Worm (Caenorhabditis elegans) whole organism, L1 larva: Measurements from ENCODE around the gene copz-1.
A peak's percentile ranks its signal among the peaks of the same experiment; 100 is the strongest.
"Not testable (repeated sequence)": the region's sequence is repeated elsewhere in the genome, so short reads cannot be mapped to it uniquely, and the experiment has no call there.

Source experiments
- C16A3.4 ChIP-seq: fragments of 150-350 bp; optimal IDR thresholded peaks from 2 replicates; lab custom pipeline; 2014; ENCODE audit warnings: missing biosample characterization, missing genetic modification characterization
- C34B4.2 ChIP-seq: sonication (generic microtip); optimal IDR thresholded peaks from 2 replicates; lab custom pipeline; 2017; ENCODE audit warnings: mild to moderate bottlenecking, missing genetic modification characterization, missing compliant biosample characterization
- alr-1 ChIP-seq: fragments of 200-800 bp; sonication (Bioruptor generic); optimal IDR thresholded peaks from 2 replicates; lab custom pipeline; 2018; ENCODE audit warnings: borderline replicate concordance, mild to moderate bottlenecking, missing genetic modification characterization, missing compliant biosample characterization
- blmp-1 ChIP-seq: fragments of 150-350 bp; optimal IDR thresholded peaks from 2 replicates; lab custom pipeline; 2014; ENCODE audit warnings: missing biosample characterization, missing genetic modification characterization
- ceh-88 ChIP-seq: fragments of 200-800 bp; sonication (Bioruptor generic); IDR thresholded peaks from 2 replicates; pipeline ENCODE4 v1.3.6; 2022; ENCODE audit warnings: missing genetic modification characterization, missing compliant biosample characterization
- efl-1 ChIP-seq, 4 experiments: fragments of 150-350 bp; optimal IDR thresholded peaks in 3 of 4; peaks in 1 of 4; 1 replicate in 1 of 4; 2 replicates in 3 of 4; lab custom pipeline; 2014; ENCODE audit warnings: missing biosample characterization in 2 of 4, missing genetic modification characterization in 2 of 4, missing genetic modification reagents in 2 of 4
- elt-3 ChIP-seq, 6 experiments: fragments of 150-350 bp in 1 of 6; sonication (generic microtip); optimal IDR thresholded peaks; 2 replicates each; lab custom pipeline; 2017 to 2018; ENCODE audit warnings: missing biosample characterization in 6 of 6, missing genetic modification characterization in 6 of 6, inconsistent platforms in 1 of 6
- ets-5 ChIP-seq: fragments of 200-800 bp; sonication (Bioruptor generic); IDR thresholded peaks from 2 replicates; pipeline ENCODE4 v1.3.6; 2022; ENCODE audit warnings: missing genetic modification characterization, missing compliant biosample characterization
- lin-14 ChIP-seq: fragments of 200-800 bp; sonication (Bioruptor generic); optimal IDR thresholded peaks from 2 replicates; lab custom pipeline; 2018; ENCODE audit warnings: mild to moderate bottlenecking, missing genetic modification characterization, moderate library complexity, missing compliant biosample characterization
- lir-3 ChIP-seq: sonication (generic microtip); optimal IDR thresholded peaks from 2 replicates; lab custom pipeline; 2016; ENCODE audit warnings: mild to moderate bottlenecking, missing genetic modification characterization, moderate library complexity, missing compliant biosample characterization; ENCODE audit not compliant: poor library complexity
- nhr-237 ChIP-seq: fragments of 150-350 bp; optimal IDR thresholded peaks from 2 replicates; lab custom pipeline; 2014; ENCODE audit warnings: missing biosample characterization, missing genetic modification characterization
- nhr-47 ChIP-seq: sonication (generic microtip); optimal IDR thresholded peaks from 2 replicates; lab custom pipeline; 2016; ENCODE audit warnings: mild to moderate bottlenecking, missing genetic modification characterization, moderate library complexity, missing compliant biosample characterization
- pax-3 ChIP-seq: fragments of 200-800 bp; sonication (Bioruptor generic); optimal IDR thresholded peaks from 2 replicates; lab custom pipeline; 2018; ENCODE audit warnings: mild to moderate bottlenecking, missing genetic modification characterization, moderate library complexity, missing compliant biosample characterization
- sox-4 ChIP-seq: sonication (generic microtip); optimal IDR thresholded peaks from 2 replicates; lab custom pipeline; 2016; ENCODE audit warnings: missing genetic modification characterization, missing compliant biosample characterization
- unc-62 ChIP-seq: fragments of 150-350 bp; optimal IDR thresholded peaks from 2 replicates; lab custom pipeline; 2014; ENCODE audit warnings: missing biosample characterization, missing genetic modification reagents, missing genetic modification characterization

Gene copz-1

ce11 chrII:10917174-10917573 lies 44.5 kb downstream of the copz-1 start, which contains the start of gene F44F4.10:
F44F4.10 (minus strand) TSS chrII:10917274.
- no peak for TF ChIP-seq lir-3 (tag; lab: Kevin White, UChicago)
- no peak for TF ChIP-seq C16A3.4 (tag; lab: Kevin White, UChicago)
- no peak for TF ChIP-seq ceh-88 (GFP tag; lab: Robert Waterston, UW)
- no peak for TF ChIP-seq ets-5
- TF ChIP-seq C34B4.2: no peak
- no peak for TF ChIP-seq elt-3 (tag; optimal IDR thresholded peaks at IDR 0.05; lab: Kevin White, UChicago)
- TF ChIP-seq unc-62: no peak

DNA sequence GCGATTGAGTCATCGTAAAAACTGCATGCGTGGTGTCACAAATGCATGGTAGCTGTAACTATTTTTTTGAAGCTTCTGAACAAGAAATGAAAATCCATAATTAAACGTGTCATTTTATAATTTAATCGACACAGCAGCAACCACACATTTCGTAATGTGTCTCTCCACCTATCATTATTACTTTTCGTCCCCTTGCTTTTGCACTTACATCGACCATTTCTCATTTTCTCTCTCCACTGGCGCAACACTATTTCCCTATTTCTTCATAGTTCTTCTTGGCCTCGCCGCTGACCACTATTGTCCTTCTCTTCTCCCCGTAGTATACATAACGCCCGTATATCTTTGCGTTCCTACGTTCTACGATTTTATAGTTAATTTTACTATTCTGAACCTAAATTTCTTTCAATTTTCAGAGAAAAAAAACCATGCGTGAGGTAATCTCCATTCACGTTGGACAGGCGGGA lies 45.6 kb downstream of the copz-1 start, which contains the start of gene tba-4:
Gene tba-4 (plus strand): TSS at position 414 of the 464 bp plus-strand sequence.
- TF ChIP-seq efl-1 (optimal IDR thresholded peaks at IDR 0.05; lab: Kevin White, UChicago): no peak
- peak in 1 of 2 experiments; percentile 61 for TF ChIP-seq efl-1 (GFP tag; optimal IDR thresholded peaks at IDR 0.05 in 1 of 2; lab: Kevin White, UChicago)
- TF ChIP-seq pax-3 (tag; lab: Kevin White, UChicago): no peak
- TF ChIP-seq nhr-47 (tag; lab: Kevin White, UChicago): no peak
- peak; percentile 35 for TF ChIP-seq blmp-1 (tag; lab: Kevin White, UChicago)
- peak; percentile 32 for TF ChIP-seq lin-14

DNA sequence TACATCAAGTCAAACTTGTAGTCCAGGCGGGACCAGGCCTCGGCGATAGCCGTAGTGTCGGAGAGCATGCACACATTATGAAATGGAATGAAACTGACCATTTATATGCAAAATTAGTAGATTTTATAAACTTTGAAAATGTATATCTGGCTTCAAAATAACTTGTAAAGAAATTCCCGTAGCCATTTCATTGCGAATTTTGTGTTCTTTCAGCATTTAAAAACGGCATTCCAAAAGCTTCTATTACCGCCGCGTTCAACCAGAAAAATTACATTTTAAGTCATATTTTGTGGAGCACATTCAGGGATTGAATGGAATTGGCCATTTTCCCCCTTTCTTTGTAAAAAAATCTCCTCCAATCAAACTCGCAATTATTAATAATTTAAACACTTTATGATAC lies 50.2 kb downstream of the copz-1 start, which contains the start of gene Y19D2B.1:
Gene Y19D2B.1 (minus strand): TSS at position 101 of the 400 bp plus-strand sequence.
- not testable (repeated sequence) for TF ChIP-seq sox-4 (tag; lab: Kevin White, UChicago); nhr-237; alr-1 (tag; lab: Kevin White, UChicago)
- TF ChIP-seq, all 84 proteins: peak for 0; not testable (repeated sequence) for 84
